Worm (Caenorhabditis elegans): ENCODE data around the gene mdt-6.

- TF ChIP-seq ama-1 (optimal IDR thresholded peaks at IDR 0.05) (no peak), hnd-1 (tag; optimal IDR thresholded peaks at IDR 0.05) (no peak), sea-1 (GFP tag; conservative IDR thresholded peaks at IDR 0.05) (no peak), F13C5.2 (tag; optimal IDR thresholded peaks at IDR 0.05) (no peak), hmbx-1 (tag; optimal IDR thresholded peaks at IDR 0.05) (no peak), tbx-37 (GFP tag; conservative IDR thresholded peaks at IDR 0.05) (no peak), ets-7 (tag; optimal IDR thresholded peaks at IDR 0.05) (no peak), ceh-36 (tag; optimal IDR thresholded peaks at IDR 0.05) (no peak), hmg-4 (GFP tag; optimal IDR thresholded peaks at IDR 0.05) (no peak), tra-4 (tag; optimal IDR thresholded peaks at IDR 0.05) (no peak), aly-1 (tag; optimal IDR thresholded peaks at IDR 0.05) (no peak), flt-1 (GFP tag; IDR thresholded peaks at IDR 0.05) (no peak), tbx-11 (GFP tag; IDR thresholded peaks at IDR 0.05) (no peak)
Measured at ce11 chrV:7103247-7103646, 43.8 kb upstream of the mdt-6 start, which contains the start of gene odr-2.
